Worm (Caenorhabditis elegans) whole organism, L4 larva: ENCODE measurements around the gene eat-3.

Experiments used
- F26F4.8 ChIP-seq: fragments of 200-800 bp; sonication (Bioruptor generic); conservative IDR thresholded peaks from 2 replicates; pipeline ENCODE4 v1.3.6; 2022; ENCODE audit warnings: missing genetic modification characterization, missing compliant biosample characterization
- F37D6.2 ChIP-seq: sonication (generic microtip); optimal IDR thresholded peaks from 2 replicates; lab custom pipeline; 2016; ENCODE audit warnings: mild to moderate bottlenecking, missing genetic modification characterization, missing compliant biosample characterization
- F44E2.7 ChIP-seq: fragments of 200-800 bp; sonication (Bioruptor generic); IDR thresholded peaks from 2 replicates; pipeline ENCODE4 v2.1.2; 2022; ENCODE audit warnings: missing genetic modification characterization, missing compliant biosample characterization
- R02D3.7 ChIP-seq: fragments of 150-350 bp; sonication (generic microtip); optimal IDR thresholded peaks from 3 replicates; lab custom pipeline; 2014; ENCODE audit warnings: missing biosample characterization, missing genetic modification characterization
- T26A8.4 ChIP-seq: fragments of 200-800 bp; sonication (Bioruptor generic); IDR thresholded peaks from 2 replicates; pipeline ENCODE4 v1.3.6; 2022; ENCODE audit warnings: missing genetic modification characterization, missing compliant biosample characterization
- Y48G9A.11 ChIP-seq: fragments of 200-800 bp; sonication (Bioruptor generic); IDR thresholded peaks from 2 replicates; pipeline ENCODE4 v1.3.6; 2022; ENCODE audit warnings: missing genetic modification reagents, missing genetic modification characterization, missing compliant biosample characterization
- ZK337.2 ChIP-seq: fragments of 200-800 bp; sonication (Bioruptor generic); IDR thresholded peaks from 2 replicates; pipeline ENCODE4 v1.3.6; 2022; ENCODE audit warnings: missing genetic modification reagents, missing genetic modification characterization, missing compliant biosample characterization
- arid-1 ChIP-seq: fragments of 200-800 bp; sonication (Bioruptor generic); conservative IDR thresholded peaks from 2 replicates; pipeline ENCODE4 v1.3.6; 2022; ENCODE audit warnings: missing genetic modification reagents, missing genetic modification characterization, missing compliant biosample characterization
- attf-4 ChIP-seq: sonication (generic microtip); optimal IDR thresholded peaks from 3 replicates; lab custom pipeline; 2017; ENCODE audit warnings: missing biosample characterization, missing genetic modification characterization
- ceh-32 ChIP-seq: sonication (generic microtip); optimal IDR thresholded peaks from 2 replicates; lab custom pipeline; 2016; ENCODE audit warnings: mild to moderate bottlenecking, missing genetic modification characterization, missing compliant biosample characterization; ENCODE audit not compliant: poor library complexity
- ceh-82 ChIP-seq: sonication (generic microtip); optimal IDR thresholded peaks from 2 replicates; lab custom pipeline; 2017; ENCODE audit warnings: missing biosample characterization, missing genetic modification characterization
- ces-1 ChIP-seq: fragments of 150-350 bp; sonication (generic microtip); optimal IDR thresholded peaks from 4 replicates; lab custom pipeline; 2014; ENCODE audit warnings: missing biosample characterization, missing genetic modification reagents, missing genetic modification characterization
- ctbp-1 ChIP-seq: fragments of 200-800 bp; sonication (Bioruptor generic); IDR thresholded peaks from 2 replicates; pipeline ENCODE4 v1.3.6; 2022; ENCODE audit warnings: missing genetic modification reagents, missing genetic modification characterization, missing compliant biosample characterization
- daf-16 ChIP-seq, 3 experiments: sonication (generic microtip); optimal IDR thresholded peaks; 2 replicates each; lab custom pipeline; 2016 to 2017; ENCODE audit warnings: missing genetic modification characterization in 3 of 3, missing genetic modification reagents in 3 of 3, mild to moderate bottlenecking in 2 of 3, missing compliant biosample characterization in 2 of 3, missing biosample characterization in 1 of 3, moderate library complexity in 1 of 3
- daf-19 ChIP-seq: fragments of 200-800 bp; sonication (Bioruptor generic); conservative IDR thresholded peaks from 2 replicates; pipeline ENCODE4 v1.3.6; 2022; ENCODE audit warnings: missing genetic modification characterization, missing compliant biosample characterization
- daf-8 ChIP-seq: fragments of 200-800 bp; sonication (Bioruptor generic); IDR thresholded peaks from 2 replicates; pipeline ENCODE4 v1.3.6; 2022; ENCODE audit warnings: missing genetic modification characterization, missing compliant biosample characterization
- dmd-6 ChIP-seq: fragments of 200-800 bp; sonication (Bioruptor generic); IDR thresholded peaks from 2 replicates; pipeline ENCODE4 v1.3.6; 2022; ENCODE audit warnings: missing genetic modification reagents, missing genetic modification characterization, missing compliant biosample characterization
- dmd-8 ChIP-seq: fragments of 200-800 bp; sonication (Bioruptor generic); IDR thresholded peaks from 2 replicates; pipeline ENCODE4 v1.3.6; 2022; ENCODE audit warnings: missing genetic modification characterization, missing compliant biosample characterization
- dmd-9 ChIP-seq: fragments of 200-800 bp; sonication (Bioruptor generic); IDR thresholded peaks from 2 replicates; pipeline ENCODE4 v1.3.6; 2022; ENCODE audit warnings: missing genetic modification reagents, missing genetic modification characterization, missing compliant biosample characterization
- hlh-11 ChIP-seq: fragments of 200-800 bp; sonication (Bioruptor generic); optimal IDR thresholded peaks from 2 replicates; lab custom pipeline; 2018; ENCODE audit warnings: mild to moderate bottlenecking, missing genetic modification characterization, missing compliant biosample characterization
- hlh-30 ChIP-seq: sonication (generic microtip); optimal IDR thresholded peaks from 2 replicates; lab custom pipeline; 2017; ENCODE audit warnings: antibody characterized with exemption, mild to moderate bottlenecking, missing genetic modification characterization, missing compliant biosample characterization; ENCODE audit not compliant: insufficient read depth
- lim-7 ChIP-seq: fragments of 200-800 bp; sonication (Bioruptor generic); IDR thresholded peaks from 2 replicates; pipeline ENCODE4 v1.3.6; 2022; ENCODE audit warnings: missing genetic modification characterization, missing compliant biosample characterization
- lin-1 ChIP-seq: fragments of 200-800 bp; sonication (Bioruptor generic); IDR thresholded peaks from 2 replicates; pipeline ENCODE4 v1.3.6; 2022; ENCODE audit warnings: missing genetic modification reagents, missing genetic modification characterization, missing compliant biosample characterization
- lin-29 ChIP-seq: fragments of 200-800 bp; sonication (Bioruptor generic); IDR thresholded peaks from 2 replicates; pipeline ENCODE4 v1.3.6; 2022; ENCODE audit warnings: missing genetic modification reagents, missing genetic modification characterization, missing compliant biosample characterization
- lin-38 ChIP-seq: fragments of 200-800 bp; sonication (Bioruptor generic); IDR thresholded peaks from 2 replicates; pipeline ENCODE4 v1.3.6; 2022; ENCODE audit warnings: missing genetic modification reagents, missing genetic modification characterization, missing compliant biosample characterization
- lsy-2 ChIP-seq, 2 experiments: fragments of 150-350 bp in 1 of 2; sonication (generic microtip) in 1 of 2; optimal IDR thresholded peaks; 2 replicates each; lab custom pipeline; 2014 to 2017; ENCODE audit warnings: missing biosample characterization in 2 of 2, missing genetic modification characterization in 2 of 2
- mdl-1 ChIP-seq, 2 experiments: fragments of 150-350 bp in 1 of 2; sonication (generic microtip) in 1 of 2; optimal IDR thresholded peaks; 2 replicates each; lab custom pipeline; 2014 to 2017; ENCODE audit warnings: missing biosample characterization in 2 of 2, missing genetic modification characterization in 2 of 2
- mes-2 ChIP-seq: sonication (generic microtip); optimal IDR thresholded peaks from 2 replicates; lab custom pipeline; 2016; ENCODE audit warnings: missing genotype, mild to moderate bottlenecking, missing genetic modification characterization, missing compliant biosample characterization; ENCODE audit not compliant: poor library complexity, severe bottlenecking
- mxl-3 ChIP-seq: fragments of 200-800 bp; sonication (Bioruptor generic); optimal IDR thresholded peaks from 2 replicates; lab custom pipeline; 2018; ENCODE audit warnings: mild to moderate bottlenecking, missing genetic modification characterization, missing compliant biosample characterization
- nhr-11 ChIP-seq: fragments of 150-350 bp; optimal IDR thresholded peaks from 2 replicates; lab custom pipeline; 2014; ENCODE audit warnings: missing biosample characterization, missing genetic modification characterization
- nhr-111 ChIP-seq: fragments of 200-800 bp; sonication (Bioruptor generic); optimal IDR thresholded peaks from 2 replicates; lab custom pipeline; 2018; ENCODE audit warnings: mild to moderate bottlenecking, missing genetic modification characterization, missing compliant biosample characterization
- nhr-237 ChIP-seq: sonication (generic microtip); optimal IDR thresholded peaks from 2 replicates; lab custom pipeline; 2017; ENCODE audit warnings: missing biosample characterization, missing genetic modification characterization
- nhr-25 ChIP-seq: sonication (generic microtip); optimal IDR thresholded peaks from 2 replicates; lab custom pipeline; 2017; ENCODE audit warnings: missing genetic modification characterization, mild to moderate bottlenecking, missing compliant biosample characterization, antibody characterized with exemption, moderate library complexity, borderline replicate concordance; ENCODE audit not compliant: insufficient read depth
- nhr-28 ChIP-seq: fragments of 150-350 bp; optimal IDR thresholded peaks from 2 replicates; lab custom pipeline; 2014; ENCODE audit warnings: missing biosample characterization, missing genetic modification characterization
- nhr-41 ChIP-seq: fragments of 200-800 bp; sonication (Bioruptor generic); IDR thresholded peaks from 2 replicates; pipeline ENCODE4 v1.3.6; 2022; ENCODE audit warnings: missing genetic modification reagents, missing genetic modification characterization, missing compliant biosample characterization
- nhr-48 ChIP-seq: sonication (generic microtip); optimal IDR thresholded peaks from 2 replicates; lab custom pipeline; 2016; ENCODE audit warnings: mild to moderate bottlenecking, missing genetic modification characterization, missing compliant biosample characterization
- nhr-76 ChIP-seq: fragments of 150-350 bp; optimal IDR thresholded peaks from 2 replicates; lab custom pipeline; 2014; ENCODE audit warnings: missing biosample characterization, missing genetic modification characterization
- nhr-77 ChIP-seq: fragments of 150-350 bp; optimal IDR thresholded peaks from 2 replicates; lab custom pipeline; 2014; ENCODE audit warnings: missing biosample characterization, missing genetic modification characterization
- php-3 ChIP-seq: fragments of 200-800 bp; sonication (Bioruptor generic); IDR thresholded peaks from 2 replicates; pipeline ENCODE4 v1.3.6; 2022; ENCODE audit warnings: missing genetic modification reagents, missing genetic modification characterization, missing compliant biosample characterization
- rbr-2 ChIP-seq: sonication (generic microtip); optimal IDR thresholded peaks from 2 replicates; lab custom pipeline; 2016; ENCODE audit warnings: missing genotype, missing genetic modification characterization, missing compliant biosample characterization
- sdz-12 ChIP-seq: fragments of 200-800 bp; sonication (Bioruptor generic); optimal IDR thresholded peaks from 2 replicates; lab custom pipeline; 2018; ENCODE audit warnings: mild to moderate bottlenecking, missing genetic modification characterization, missing compliant biosample characterization
- set-16 ChIP-seq: fragments of 200-800 bp; sonication (Bioruptor generic); IDR thresholded peaks from 2 replicates; pipeline ENCODE4 v1.3.6; 2022; ENCODE audit warnings: missing genetic modification reagents, missing genetic modification characterization, missing compliant biosample characterization
- snpc-4 ChIP-seq: fragments of 150-350 bp; optimal IDR thresholded peaks from 2 replicates; lab custom pipeline; 2014; ENCODE audit warnings: missing biosample characterization, missing genetic modification characterization
- spr-1 ChIP-seq: sonication (generic microtip); optimal IDR thresholded peaks from 2 replicates; lab custom pipeline; 2016; ENCODE audit warnings: mild to moderate bottlenecking, missing genetic modification characterization, missing compliant biosample characterization
- spr-3 ChIP-seq: fragments of 200-800 bp; sonication (Bioruptor generic); optimal IDR thresholded peaks from 2 replicates; lab custom pipeline; 2018; ENCODE audit warnings: mild to moderate bottlenecking, missing genetic modification characterization, missing compliant biosample characterization
- tag-97 ChIP-seq: fragments of 200-800 bp; sonication (Bioruptor generic); IDR thresholded peaks from 2 replicates; pipeline ENCODE4 v1.3.6; 2022; ENCODE audit warnings: missing genetic modification characterization, missing compliant biosample characterization
- tra-1 ChIP-seq: fragments of 200-800 bp; sonication (Bioruptor generic); IDR thresholded peaks from 2 replicates; pipeline ENCODE4 v1.3.6; 2022; ENCODE audit warnings: missing genetic modification reagents, missing genetic modification characterization, missing compliant biosample characterization
- unc-39 ChIP-seq: sonication (generic microtip); optimal IDR thresholded peaks from 2 replicates; lab custom pipeline; 2017; ENCODE audit warnings: missing biosample characterization, missing genetic modification characterization
- unc-62 ChIP-seq, 3 experiments: fragments of 150-350 bp in 1 of 3; sonication (generic microtip); optimal IDR thresholded peaks in 2 of 3; peaks in 1 of 3; 1 replicate in 1 of 3; 2 replicates in 2 of 3; lab custom pipeline; 2014 to 2017; ENCODE audit warnings: missing biosample characterization in 3 of 3, missing genetic modification characterization in 3 of 3, missing genetic modification reagents in 3 of 3, missing genotype in 1 of 3
- zag-1 ChIP-seq: fragments of 150-350 bp; optimal IDR thresholded peaks from 2 replicates; lab custom pipeline; 2014; ENCODE audit warnings: missing biosample characterization, missing genetic modification characterization
- zip-2 ChIP-seq: fragments of 150-350 bp; optimal IDR thresholded peaks from 2 replicates; lab custom pipeline; 2014; ENCODE audit warnings: missing biosample characterization, missing genetic modification characterization

Gene eat-3

ce11 chrII:9343955-9344354 lies 19.3 kb downstream of the eat-3 start:
- TF ChIP-seq unc-39 (tag; lab: Kevin White, UChicago) (no peak), lsy-2 (tag; optimal IDR thresholded peaks at IDR 0.05; lab: Kevin White, UChicago) (no peak), ZK337.2 (GFP tag; lab: Robert Waterston, UW) (no peak), hlh-11 (tag; lab: Kevin White, UChicago) (peak; percentile 53), lim-7 (GFP tag; lab: Robert Waterston, UW) (no peak), zip-2 (tag; lab: Kevin White, UChicago) (no peak), nhr-111 (GFP tag; lab: Kevin White, UChicago) (no peak), php-3 (no peak), lin-1 (no peak), sdz-12 (no peak), nhr-25 (tag; lab: Kevin White, UChicago) (peak; percentile 1), ces-1 (GFP tag; lab: Kevin White, UChicago) (no peak), dmd-8 (GFP tag; lab: Robert Waterston, UW) (no peak), mdl-1 (tag; optimal IDR thresholded peaks at IDR 0.05; lab: Kevin White, UChicago) (peak in 1 of 2 experiments; percentile 79), T26A8.4 (GFP tag; lab: Robert Waterston, UW) (no peak), mxl-3 (GFP tag; lab: Kevin White, UChicago) (peak; percentile 83), nhr-11 (tag; lab: Kevin White, UChicago) (no peak), attf-4 (tag; lab: Kevin White, UChicago) (no peak), rbr-2 (tag; lab: Kevin White, UChicago) (no peak), snpc-4 (tag; lab: Kevin White, UChicago) (no peak), dmd-9 (GFP tag; lab: Robert Waterston, UW) (no peak), nhr-76 (no peak), nhr-41 (GFP tag; lab: Robert Waterston, UW) (no peak), ceh-32 (no peak), F26F4.8 (GFP tag; lab: Robert Waterston, UW) (no peak), ctbp-1 (GFP tag; lab: Robert Waterston, UW) (no peak), dmd-6 (peak; percentile 10; the same call in 1 of the 2 replicates), tra-1 (GFP tag; lab: Robert Waterston, UW) (no peak), spr-3 (GFP tag; lab: Kevin White, UChicago) (no peak), tag-97 (GFP tag; lab: Robert Waterston, UW) (no peak), nhr-28 (tag; lab: Kevin White, UChicago) (peak; percentile 82), lin-29 (GFP tag; lab: Robert Waterston, UW) (no peak), nhr-48 (tag; lab: Kevin White, UChicago) (no peak), spr-1 (no peak), daf-16 (GFP tag; optimal IDR thresholded peaks at IDR 0.05; lab: Kevin White, UChicago) (no peak), daf-16 (tag; optimal IDR thresholded peaks at IDR 0.05; lab: Kevin White, UChicago) (no peak), Y48G9A.11 (GFP tag; lab: Robert Waterston, UW) (no peak), daf-19 (GFP tag; lab: Robert Waterston, UW) (no peak), F44E2.7 (GFP tag; lab: Robert Waterston, UW) (no peak), arid-1 (GFP tag; lab: Robert Waterston, UW) (no peak), unc-62 (GFP tag; optimal IDR thresholded peaks at IDR 0.05 in 1 of 2; lab: Kevin White, UChicago) (no peak), unc-62 (tag; optimal IDR thresholded peaks at IDR 0.05; lab: Kevin White, UChicago) (no peak), hlh-30 (peak; percentile 83), lin-38 (GFP tag; lab: Robert Waterston, UW) (no peak), daf-8 (GFP tag; lab: Robert Waterston, UW) (no peak), nhr-77 (no peak), ceh-82 (tag; lab: Kevin White, UChicago) (no peak), nhr-237 (tag; lab: Kevin White, UChicago) (no peak), set-16 (GFP tag; lab: Robert Waterston, UW) (no peak), R02D3.7 (tag; lab: Kevin White, UChicago) (no peak), mes-2 (tag; lab: Kevin White, UChicago) (no peak), zag-1 (no peak), F37D6.2 (tag; lab: Kevin White, UChicago) (no peak)
